Fruit fly (Drosophila melanogaster) whole organism, pupa: ENCODE data around the gene mbm.

Experiments used
- CG10348 ChIP-seq: fragments of 200-800 bp; sonication (Bioruptor generic); IDR thresholded peaks from 2 replicates; pipeline ENCODE4 v1.3.6; 2022; ENCODE audit warnings: missing biosample characterization, missing genetic modification characterization
- CG12605 ChIP-seq: fragments of 200-800 bp; sonication (Bioruptor generic); IDR thresholded peaks from 2 replicates; pipeline ENCODE4 v1.3.6; 2022; ENCODE audit warnings: missing biosample characterization, missing genetic modification characterization
- CG13204 ChIP-seq: fragments of 200-800 bp; sonication (Bioruptor generic); optimal IDR thresholded peaks from 2 replicates; lab custom pipeline; 2018; ENCODE audit warnings: missing biosample characterization, mild to moderate bottlenecking, missing genetic modification characterization, moderate library complexity
- CG14655 ChIP-seq: fragments of 200-800 bp; sonication (Bioruptor generic); optimal IDR thresholded peaks from 3 replicates; lab custom pipeline; 2017; ENCODE audit warnings: mild to moderate bottlenecking, missing biosample characterization, missing genetic modification reagents, missing genetic modification characterization
- CG15710 ChIP-seq: fragments of 200-800 bp; sonication (Bioruptor generic); optimal IDR thresholded peaks from 2 replicates; lab custom pipeline; 2018; ENCODE audit warnings: missing biosample characterization, mild to moderate bottlenecking, missing genetic modification characterization, moderate library complexity
- CG17806 ChIP-seq: fragments of 200-800 bp; sonication (Bioruptor generic); optimal IDR thresholded peaks from 2 replicates; lab custom pipeline; 2018; ENCODE audit warnings: missing biosample characterization, mild to moderate bottlenecking, missing genetic modification characterization, moderate library complexity
- CG32121 ChIP-seq: fragments of 200-800 bp; sonication (Bioruptor generic); IDR thresholded peaks from 2 replicates; pipeline ENCODE4 v1.3.6; 2022; ENCODE audit warnings: missing biosample characterization, missing genetic modification characterization
- CG34367 ChIP-seq: fragments of 200-800 bp; sonication (Bioruptor generic); optimal IDR thresholded peaks from 2 replicates; lab custom pipeline; 2018; ENCODE audit warnings: missing biosample characterization, mild to moderate bottlenecking, missing genetic modification characterization
- CG4496 ChIP-seq: fragments of 200-800 bp; sonication (Bioruptor generic); IDR thresholded peaks from 3 replicates; pipeline ENCODE4 v1.3.6; 2022; ENCODE audit warnings: missing biosample characterization, missing genetic modification characterization
- CG8159 ChIP-seq: fragments of 200-800 bp; sonication (Bioruptor generic); optimal IDR thresholded peaks from 3 replicates; lab custom pipeline; 2018; ENCODE audit warnings: missing biosample characterization, mild to moderate bottlenecking, missing genetic modification characterization, moderate library complexity
- CG8301 ChIP-seq: fragments of 200-800 bp; sonication (Bioruptor generic); optimal IDR thresholded peaks from 2 replicates; lab custom pipeline; 2018; ENCODE audit warnings: missing biosample characterization, mild to moderate bottlenecking, missing genetic modification characterization
- CG9948 ChIP-seq: fragments of 200-800 bp; sonication (Bioruptor generic); optimal IDR thresholded peaks from 2 replicates; lab custom pipeline; 2018; ENCODE audit warnings: missing biosample characterization, mild to moderate bottlenecking, missing genetic modification characterization, moderate library complexity
- D1 ChIP-seq: fragments of 200-800 bp; sonication (Bioruptor generic); optimal IDR thresholded peaks from 2 replicates; lab custom pipeline; 2018; ENCODE audit warnings: missing biosample characterization, mild to moderate bottlenecking, missing genetic modification characterization, moderate library complexity
- EcR ChIP-seq: fragments of 200-800 bp; sonication (Bioruptor generic); optimal IDR thresholded peaks from 3 replicates; lab custom pipeline; 2019; ENCODE audit warnings: missing biosample characterization, missing genetic modification characterization, mild to moderate bottlenecking, moderate library complexity, missing genetic modification reagents
- Ets98B ChIP-seq: fragments of 200-800 bp; sonication (Bioruptor generic); IDR thresholded peaks from 2 replicates; pipeline ENCODE4 v1.3.6; 2022; ENCODE audit warnings: missing biosample characterization, missing genetic modification characterization
- Pif1A ChIP-seq: fragments of 200-800 bp; sonication (Bioruptor generic); optimal IDR thresholded peaks from 3 replicates; lab custom pipeline; 2016; ENCODE audit warnings: missing biosample characterization, missing genetic modification characterization
- Pif1B ChIP-seq: fragments of 200-800 bp; sonication (Bioruptor generic); optimal IDR thresholded peaks from 3 replicates; lab custom pipeline; 2016; ENCODE audit warnings: missing biosample characterization, missing genetic modification characterization
- Snoo ChIP-seq: fragments of 200-800 bp; sonication (Bioruptor generic); optimal IDR thresholded peaks from 3 replicates; lab custom pipeline; 2017; ENCODE audit warnings: missing biosample characterization, mild to moderate bottlenecking, missing genetic modification characterization, inconsistent platforms
- fd96Ca ChIP-seq: fragments of 200-800 bp; sonication (Bioruptor generic); IDR thresholded peaks from 3 replicates; pipeline ENCODE4 v1.3.6; 2022; ENCODE audit warnings: missing biosample characterization, missing genetic modification characterization
- gl ChIP-seq: fragments of 200-800 bp; sonication (Bioruptor generic); optimal IDR thresholded peaks from 2 replicates; lab custom pipeline; 2018; ENCODE audit warnings: missing biosample characterization, mild to moderate bottlenecking, missing genetic modification characterization
- rn ChIP-seq: fragments of 200-800 bp; sonication (Bioruptor generic); IDR thresholded peaks from 2 replicates; pipeline ENCODE4 v1.3.6; 2022; ENCODE audit warnings: missing biosample characterization, missing genetic modification characterization

The mbm gene

DNA sequence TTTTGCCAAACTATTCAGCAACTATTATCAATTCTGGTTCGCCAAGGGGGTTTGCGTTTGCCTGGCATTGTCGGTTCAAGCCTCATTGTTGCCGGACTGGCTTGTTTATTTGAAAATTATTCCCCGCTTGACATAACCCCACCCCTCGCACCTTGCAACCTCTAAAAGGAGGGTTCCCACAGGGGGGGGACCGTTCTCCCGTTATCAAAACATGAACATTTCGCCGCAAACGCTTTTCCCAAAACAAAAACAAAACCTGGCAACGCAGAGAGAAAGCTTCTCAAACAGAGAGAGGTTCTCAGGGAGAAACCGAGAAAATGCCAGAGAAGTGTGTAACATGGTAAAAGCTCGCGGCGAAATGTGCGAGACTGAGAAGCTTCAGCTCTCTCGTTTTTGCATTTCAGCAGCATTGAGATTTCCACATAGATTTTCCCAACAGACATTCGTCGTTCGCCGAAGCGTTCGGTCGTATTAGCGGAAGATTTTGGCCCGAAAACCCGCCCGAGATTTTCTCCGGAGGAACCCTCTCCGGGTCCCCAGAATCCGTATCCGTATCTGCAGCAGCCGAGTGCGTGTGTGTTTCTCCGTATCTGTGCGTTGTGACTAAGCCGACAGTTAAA is 36.4 kb upstream of the mbm start:
- TF ChIP-seq CG9948 (tag; lab: Kevin White, UChicago) (no peak), Ets98B (peak; percentile 50), fd96Ca (0 out of 3 replicates have a peak, but pooled peaks have one; percentile 14), CG12605 (GFP tag; lab: Robert Waterston, UW) (0 out of 2 replicates have a peak, but pooled peaks have one; percentile 35), CG14655 (GFP tag; lab: Kevin White, UChicago) (no peak), gl (tag; lab: Kevin White, UChicago) (no peak), CG8301 (tag; lab: Kevin White, UChicago) (no peak), CG4496 (peak; percentile 55; the same call in 2 of the 3 replicates)

DNA sequence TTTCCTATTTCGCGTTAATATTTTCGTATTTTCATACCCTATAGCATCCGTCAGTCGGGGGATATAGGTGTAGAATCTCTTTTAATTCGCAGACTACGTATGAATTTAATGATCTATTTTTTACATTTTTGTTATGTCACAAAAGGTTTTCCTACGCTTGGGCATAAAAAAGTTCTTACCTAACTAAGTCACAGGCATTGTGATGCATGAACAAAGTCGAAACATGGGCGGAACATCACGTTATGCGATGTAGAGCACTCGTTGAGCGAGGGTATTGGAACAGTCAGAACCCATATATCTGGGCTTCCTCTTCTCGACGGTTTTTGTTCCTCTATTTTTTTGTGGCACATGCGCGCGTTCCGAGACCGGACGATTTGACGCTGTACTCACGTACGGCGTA is 35.7 kb upstream of the mbm start:
- no peak for TF ChIP-seq Snoo (tag; lab: Kevin White, UChicago)
- no peak for TF ChIP-seq Ets98B
- TF ChIP-seq CG32121: no peak
- TF ChIP-seq CG8301 (tag; lab: Kevin White, UChicago): no peak
- no peak for TF ChIP-seq gl (tag; lab: Kevin White, UChicago)
- no peak for TF ChIP-seq CG13204 (GFP tag; lab: Kevin White, UChicago)
- TF ChIP-seq CG34367: no peak
- no peak for TF ChIP-seq CG4496
- TF ChIP-seq EcR: no peak
- no peak for TF ChIP-seq CG8159 (tag; lab: Kevin White, UChicago)
- no peak for TF ChIP-seq D1 (tag; lab: Kevin White, UChicago)
- no peak for TF ChIP-seq Pif1B (GFP tag; lab: Kevin White, UChicago)
- TF ChIP-seq Pif1A (GFP tag; lab: Kevin White, UChicago): no peak
- no peak for TF ChIP-seq CG9948 (tag; lab: Kevin White, UChicago)
- TF ChIP-seq fd96Ca: no peak
- no peak for TF ChIP-seq CG12605 (GFP tag; lab: Robert Waterston, UW)

DNA sequence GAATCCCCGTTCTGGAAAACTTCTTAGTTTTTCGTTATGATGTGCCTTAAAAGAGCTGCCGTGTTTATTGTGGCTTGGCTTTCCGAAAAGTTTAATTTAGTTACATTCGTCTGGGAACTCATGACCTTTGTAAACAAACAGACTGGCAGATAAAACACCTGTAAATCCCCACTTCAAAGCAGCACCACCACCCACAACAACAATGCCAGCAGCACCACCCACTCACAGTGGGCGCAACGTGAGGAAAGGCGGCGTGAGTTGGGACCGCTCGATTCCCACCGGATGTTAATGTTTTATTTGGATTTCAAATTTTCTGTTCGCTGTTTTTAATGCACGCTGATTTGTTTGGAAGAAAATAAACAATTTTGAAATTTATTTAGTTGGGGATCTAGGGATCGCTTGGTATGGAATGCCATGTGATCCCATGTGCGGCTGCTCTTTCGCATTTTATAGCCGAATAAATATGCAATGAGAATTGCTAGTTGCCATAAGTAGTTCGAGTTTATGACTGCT is 34.7 kb upstream of the mbm start:
- TF ChIP-seq gl (tag; lab: Kevin White, UChicago) (no peak), fd96Ca (no peak), CG32121 (no peak), CG8301 (tag; lab: Kevin White, UChicago) (no peak), CG17806 (tag; lab: Kevin White, UChicago) (no peak), CG10348 (GFP tag; lab: Robert Waterston, UW) (no peak)
- TF ChIP-seq, all 21 proteins: peak for 0

DNA sequence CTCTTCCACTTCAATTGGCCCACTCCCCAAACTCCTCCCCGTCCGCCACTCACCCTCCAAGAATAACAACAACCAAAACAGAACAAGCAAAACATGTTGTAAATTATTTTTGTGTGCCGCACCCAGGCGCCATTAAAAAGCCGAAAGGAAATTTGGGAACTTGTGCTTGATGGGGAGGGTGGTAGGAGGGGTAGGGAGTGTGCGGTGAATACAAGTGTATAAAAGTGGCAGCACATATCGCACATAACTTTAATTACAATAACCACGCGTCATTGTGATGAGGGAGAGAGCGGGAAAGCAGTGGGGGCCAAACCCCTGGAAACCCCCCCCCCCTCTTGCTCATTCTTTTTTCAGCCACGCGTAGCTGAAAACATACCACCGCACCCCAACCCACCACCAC is 33.6 kb upstream of the mbm start:
- TF ChIP-seq CG15710 (tag; lab: Kevin White, UChicago): no peak
- TF ChIP-seq CG32121: no peak
- TF ChIP-seq CG12605 (GFP tag; lab: Robert Waterston, UW): no peak
- TF ChIP-seq CG8301 (tag; lab: Kevin White, UChicago): no peak
- TF ChIP-seq fd96Ca: no peak
- no peak for TF ChIP-seq CG4496
- no peak for TF ChIP-seq CG17806 (tag; lab: Kevin White, UChicago)
- no peak for TF ChIP-seq CG34367
- TF ChIP-seq gl (tag; lab: Kevin White, UChicago): no peak
- TF ChIP-seq Snoo (tag; lab: Kevin White, UChicago): no peak
- TF ChIP-seq CG10348 (GFP tag; lab: Robert Waterston, UW): no peak
- TF ChIP-seq Pif1B (GFP tag; lab: Kevin White, UChicago): no peak
- no peak for TF ChIP-seq EcR
- no peak for TF ChIP-seq D1 (tag; lab: Kevin White, UChicago)
- TF ChIP-seq CG9948 (tag; lab: Kevin White, UChicago): no peak
- TF ChIP-seq Pif1A (GFP tag; lab: Kevin White, UChicago): no peak
- TF ChIP-seq CG8159 (tag; lab: Kevin White, UChicago): no peak
- no peak for TF ChIP-seq rn (GFP tag; lab: Robert Waterston, UW)
- no peak for TF ChIP-seq CG13204 (GFP tag; lab: Kevin White, UChicago)

DNA sequence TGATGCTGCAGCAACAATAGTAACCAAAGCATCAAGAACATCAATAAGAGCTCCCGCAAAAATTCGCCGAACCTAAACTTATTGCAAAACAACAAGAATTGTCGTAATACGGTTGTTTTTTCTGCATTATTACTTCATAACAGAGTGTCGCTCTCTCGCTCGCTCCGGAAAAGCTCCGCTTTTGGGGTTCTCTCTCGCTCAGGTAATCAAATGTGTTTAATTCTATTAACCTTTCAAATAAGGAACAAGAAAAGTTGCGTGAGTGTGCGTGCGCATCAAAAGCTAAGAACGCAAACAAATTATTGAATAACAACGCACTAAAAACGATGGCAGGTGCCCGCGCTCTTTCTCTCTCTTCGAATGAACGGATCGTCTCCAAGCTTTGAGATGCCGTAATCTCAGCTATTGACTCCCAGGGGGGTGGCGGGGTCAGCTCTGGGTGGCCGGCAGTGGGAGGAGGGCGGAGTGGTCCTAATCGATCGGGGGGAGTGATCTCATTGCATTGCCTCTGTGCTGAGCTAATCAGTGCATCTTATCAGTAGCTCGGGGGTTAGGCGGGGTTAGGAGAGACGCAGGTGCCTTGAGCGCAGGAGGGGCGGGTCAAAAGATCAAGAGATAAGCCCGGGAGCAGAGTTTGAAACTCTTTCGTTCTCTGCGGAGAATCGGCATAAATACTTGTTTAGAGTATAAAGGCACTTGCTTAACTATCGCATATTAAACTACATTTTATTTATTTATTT is 32.8 kb upstream of the mbm start:
- TF ChIP-seq Snoo (tag; lab: Kevin White, UChicago) (no peak), CG17806 (tag; lab: Kevin White, UChicago) (no peak), CG8301 (tag; lab: Kevin White, UChicago) (no peak), CG32121 (no peak; the same call in 1 of the 2 replicates), CG10348 (GFP tag; lab: Robert Waterston, UW) (no peak), EcR (peak; percentile 14), CG13204 (GFP tag; lab: Kevin White, UChicago) (no peak), CG4496 (0 out of 3 replicates have a peak, but pooled peaks have one; percentile 33), CG12605 (GFP tag; lab: Robert Waterston, UW) (no peak)

DNA sequence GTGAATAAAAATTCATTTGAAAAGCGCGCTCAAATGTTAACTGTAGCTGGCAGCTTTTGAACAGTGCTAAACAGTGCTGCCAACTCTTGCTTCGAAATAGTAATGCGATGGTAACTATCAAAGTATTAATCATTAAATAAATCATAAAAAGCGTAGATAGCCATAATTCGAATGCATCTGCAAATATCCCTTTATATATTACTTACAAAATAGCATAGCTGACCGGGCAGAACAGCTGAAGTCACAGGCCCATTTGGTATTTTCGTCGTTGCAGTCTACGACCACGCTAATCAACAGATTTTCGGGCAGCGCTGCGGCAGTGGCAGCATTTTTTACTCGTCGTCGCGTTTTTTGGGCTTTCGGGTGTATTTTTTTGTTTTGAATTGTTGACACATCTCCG is 32.1 kb upstream of the mbm start, which contains the start of gene Plc21C:
Gene Plc21C (plus strand): TSS at position 290 of the 400 bp plus-strand sequence.
- TF ChIP-seq Snoo (tag; lab: Kevin White, UChicago) (no peak), EcR (no peak), CG14655 (GFP tag; lab: Kevin White, UChicago) (peak; percentile 9), CG12605 (GFP tag; lab: Robert Waterston, UW) (no peak), CG8159 (tag; lab: Kevin White, UChicago) (peak; percentile 14), CG15710 (tag; lab: Kevin White, UChicago) (peak; percentile 27), CG17806 (tag; lab: Kevin White, UChicago) (peak; percentile 11)
